Fruit fly (Drosophila melanogaster): ENCODE data around the gene CG10969.

CG10969 gene

DNA sequence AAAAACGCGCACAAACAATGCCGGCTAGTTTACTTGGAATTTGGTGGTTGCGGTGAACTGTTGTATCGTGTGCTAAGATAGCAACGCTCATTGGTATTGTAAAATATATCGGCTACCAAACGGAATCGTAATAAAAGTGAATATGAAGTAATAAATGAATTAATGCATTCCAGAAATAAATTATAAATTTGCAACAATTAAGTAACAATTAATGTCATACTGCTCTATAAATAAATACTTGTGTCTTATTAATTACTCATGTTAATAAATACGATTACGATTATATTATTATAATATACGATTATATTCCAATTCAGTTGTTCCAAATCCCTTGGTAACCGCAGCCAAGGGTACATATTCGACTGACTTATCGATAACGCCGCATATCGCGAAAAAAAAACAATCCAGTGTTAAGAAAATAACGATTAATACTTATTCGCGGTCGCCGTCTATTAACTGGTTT, 46.3 kb downstream of the CG10969 start, which contains the start of the genes SmD1 and Ptp69D (continued):
- no peak for TF ChIP-seq gcm (GFP tag; optimal IDR thresholded peaks at IDR 0.05)
- no peak for TF ChIP-seq Mes4 (GFP tag; optimal IDR thresholded peaks at IDR 0.05)
- no peak for TF ChIP-seq Poxn (GFP tag; IDR thresholded peaks at IDR 0.05)
- TF ChIP-seq CG8478 (optimal IDR thresholded peaks at IDR 0.05) = no peak
- TF ChIP-seq CG6813 (GFP tag; optimal IDR thresholded peaks at IDR 0.05) = no peak
- TF ChIP-seq cas (GFP tag; IDR thresholded peaks at IDR 0.05) = no peak
- TF ChIP-seq seq (GFP tag; IDR thresholded peaks at IDR 0.05) = no peak
- TF ChIP-seq CG6654 (GFP tag; optimal IDR thresholded peaks at IDR 0.05) = no peak
- TF ChIP-seq slp2 (GFP tag; optimal IDR thresholded peaks at IDR 0.05) = no peak
- peak; percentile 7 for TF ChIP-seq gfzf (GFP tag; optimal IDR thresholded peaks at IDR 0.05)
- TF ChIP-seq BEAF-32 (GFP tag; optimal IDR thresholded peaks at IDR 0.05) = peak; percentile 94
- peak; percentile 73 for TF ChIP-seq hb (GFP tag; IDR thresholded peaks at IDR 0.05; ENCODE audit: partially characterized antibody)
- no peak for TF ChIP-seq crc (GFP tag; optimal IDR thresholded peaks at IDR 0.05)
- TF ChIP-seq emc (GFP tag; optimal IDR thresholded peaks at IDR 0.05) = no peak
- TF ChIP-seq lbe (GFP tag; optimal IDR thresholded peaks at IDR 0.05) = no peak
- TF ChIP-seq bcd (GFP tag; optimal IDR thresholded peaks at IDR 0.05) = no peak
- no peak for TF ChIP-seq chm (GFP tag; IDR thresholded peaks at IDR 0.05)
- TF ChIP-seq CG1603 (tag; optimal IDR thresholded peaks at IDR 0.05) = peak; percentile 99
- peak; percentile 76; the same call in 2 of the 3 replicates for TF ChIP-seq CG6791 (GFP tag; IDR thresholded peaks at IDR 0.05; ENCODE audit: partially characterized antibody)
- no peak for TF ChIP-seq aop (GFP tag; IDR thresholded peaks at IDR 0.05)
- TF ChIP-seq repo (GFP tag; optimal IDR thresholded peaks at IDR 0.05) = no peak
- peak; percentile 86 for TF ChIP-seq Sin3A (optimal IDR thresholded peaks at IDR 0.05)
- no peak for TF ChIP-seq CTCF (GFP tag; optimal IDR thresholded peaks at IDR 0.05)
- peak; percentile 58 for TF ChIP-seq CG2712 (tag; optimal IDR thresholded peaks at IDR 0.05)
- TF ChIP-seq CG30020 (tag; optimal IDR thresholded peaks at IDR 0.05) = peak; percentile 99
- TF ChIP-seq zfh1 (GFP tag; IDR thresholded peaks at IDR 0.05) = no peak
- TF ChIP-seq Fer2 (tag; optimal IDR thresholded peaks at IDR 0.05) = no peak
- TF ChIP-seq CG4404 (GFP tag; IDR thresholded peaks at IDR 0.05) = no peak
- no peak for TF ChIP-seq rib (GFP tag; IDR thresholded peaks at IDR 0.05)
- TF ChIP-seq toy (GFP tag; IDR thresholded peaks at IDR 0.05) = no peak
- TF ChIP-seq inv (GFP tag; IDR thresholded peaks at IDR 0.05; ENCODE audit: partially characterized antibody) = peak; percentile 82
- TF ChIP-seq CG8089 (GFP tag; optimal IDR thresholded peaks at IDR 0.05) = no peak
- no peak for TF ChIP-seq pros (GFP tag; optimal IDR thresholded peaks at IDR 0.05)
- no peak for TF ChIP-seq Dip3 (GFP tag; optimal IDR thresholded peaks at IDR 0.05)
- TF ChIP-seq ttk (GFP tag; IDR thresholded peaks at IDR 0.05) = no peak
- no peak for TF ChIP-seq Hand (GFP tag; optimal IDR thresholded peaks at IDR 0.05)
- TF ChIP-seq CHES-1-like (GFP tag; optimal IDR thresholded peaks at IDR 0.05) = no peak
- no peak for TF ChIP-seq Antp (GFP tag; optimal IDR thresholded peaks at IDR 0.05)
- no peak for TF ChIP-seq CG5180 (GFP tag; optimal IDR thresholded peaks at IDR 0.05)
- no peak for TF ChIP-seq Doc2 (GFP tag; IDR thresholded peaks at IDR 0.05)
- TF ChIP-seq CG10959 (GFP tag; IDR thresholded peaks at IDR 0.05) = no peak
- peak; percentile 0 for TF ChIP-seq HmgZ (tag; optimal IDR thresholded peaks at IDR 0.05)
- TF ChIP-seq Sry-β (GFP tag; optimal IDR thresholded peaks at IDR 0.05) = no peak
- no peak for TF ChIP-seq ci (GFP tag; IDR thresholded peaks at IDR 0.05)
- TF ChIP-seq h (optimal IDR thresholded peaks at IDR 0.05) = no peak
- TF ChIP-seq tup (GFP tag; optimal IDR thresholded peaks at IDR 0.05) = no peak
- TF ChIP-seq exex (tag; optimal IDR thresholded peaks at IDR 0.05) = no peak
- no peak for TF ChIP-seq btn (GFP tag; optimal IDR thresholded peaks at IDR 0.05)
- no peak for TF ChIP-seq cato (GFP tag; optimal IDR thresholded peaks at IDR 0.05; ENCODE audit: borderline replicate concordance)
- TF ChIP-seq Ets65A (GFP tag) = peak; percentile 32
- TF ChIP-seq CG12219 (GFP tag; optimal IDR thresholded peaks at IDR 0.05) = no peak
- TF ChIP-seq fru (optimal IDR thresholded peaks at IDR 0.05) = no peak
- 0 out of 2 replicates have a peak, but pooled peaks have one; percentile 25 for TF ChIP-seq MBD-R2 (GFP tag; IDR thresholded peaks at IDR 0.05)
- TF ChIP-seq Nf-YA (GFP tag; IDR thresholded peaks at IDR 0.05) = no peak
